Fruit fly (Drosophila melanogaster) whole organism, pupa: ENCODE measurements around the gene CG2712.

Experiments used
- CG12605 ChIP-seq: fragments of 200-800 bp; sonication (Bioruptor generic); IDR thresholded peaks from 2 replicates; pipeline ENCODE4 v1.3.6; 2022; ENCODE audit warnings: missing biosample characterization, missing genetic modification characterization
- CG15710 ChIP-seq: fragments of 200-800 bp; sonication (Bioruptor generic); optimal IDR thresholded peaks from 2 replicates; lab custom pipeline; 2018; ENCODE audit warnings: missing biosample characterization, mild to moderate bottlenecking, missing genetic modification characterization, moderate library complexity
- CG8159 ChIP-seq: fragments of 200-800 bp; sonication (Bioruptor generic); optimal IDR thresholded peaks from 3 replicates; lab custom pipeline; 2018; ENCODE audit warnings: missing biosample characterization, mild to moderate bottlenecking, missing genetic modification characterization, moderate library complexity
- CG9948 ChIP-seq: fragments of 200-800 bp; sonication (Bioruptor generic); optimal IDR thresholded peaks from 2 replicates; lab custom pipeline; 2018; ENCODE audit warnings: missing biosample characterization, mild to moderate bottlenecking, missing genetic modification characterization, moderate library complexity
- rn ChIP-seq: fragments of 200-800 bp; sonication (Bioruptor generic); IDR thresholded peaks from 2 replicates; pipeline ENCODE4 v1.3.6; 2022; ENCODE audit warnings: missing biosample characterization, missing genetic modification characterization

DNA sequence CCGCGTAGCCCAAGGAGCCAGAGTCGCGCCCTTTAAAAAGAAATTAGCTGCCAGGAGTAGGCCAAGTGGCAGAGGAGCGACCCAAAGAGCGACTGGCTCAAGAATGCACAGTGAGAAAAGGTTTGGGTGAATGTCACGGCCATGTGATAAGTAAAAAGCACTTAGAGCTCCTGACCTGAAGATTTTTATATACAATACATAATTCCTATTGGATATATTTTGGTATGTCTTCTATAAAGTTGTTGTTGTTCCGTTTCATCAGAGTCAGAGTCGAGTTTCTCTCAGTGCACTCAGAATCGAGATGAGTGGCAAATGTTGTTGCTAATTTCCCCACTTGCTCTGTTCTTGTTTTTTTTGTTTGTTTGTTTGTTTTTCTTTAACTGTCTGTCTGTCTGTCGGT is 28.9 kb downstream of the CG2712 start:
- TF ChIP-seq CG9948 (tag; lab: Kevin White, UChicago) = no peak
- no peak for TF ChIP-seq rn (GFP tag; lab: Robert Waterston, UW)
- peak; percentile 22 for TF ChIP-seq CG8159 (tag; lab: Kevin White, UChicago)
- TF ChIP-seq CG15710 (tag; lab: Kevin White, UChicago) = no peak
- no peak for TF ChIP-seq CG12605 (GFP tag; lab: Robert Waterston, UW)
